Worm (Caenorhabditis elegans) whole organism, L1 larva: Measurements from ENCODE around the gene T27A8.7.

Source experiments
- alr-1 ChIP-seq: fragments of 200-800 bp; sonication (Bioruptor generic); optimal IDR thresholded peaks from 2 replicates; lab custom pipeline; 2018; ENCODE audit warnings: borderline replicate concordance, mild to moderate bottlenecking, missing genetic modification characterization, missing compliant biosample characterization
- nhr-28 ChIP-seq: fragments of 150-350 bp; optimal IDR thresholded peaks from 2 replicates; lab custom pipeline; 2014; ENCODE audit warnings: missing biosample characterization, missing genetic modification characterization
- zip-4 ChIP-seq: fragments of 200-800 bp; sonication (Bioruptor generic); optimal IDR thresholded peaks from 2 replicates; lab custom pipeline; 2018; ENCODE audit warnings: mild to moderate bottlenecking, missing genetic modification characterization, moderate library complexity, missing compliant biosample characterization

- TF ChIP-seq alr-1 (tag; lab: Kevin White, UChicago) (no peak), zip-4 (GFP tag; lab: Kevin White, UChicago) (no peak), nhr-28 (tag; lab: Kevin White, UChicago) (no peak)
These were observed 21.1 kb downstream of the T27A8.7 start, which contains the start of gene C30F2.4 for ce11 chrX:16076470-16076869.
